Fruit fly (Drosophila melanogaster) whole organism: ENCODE data around the gene Chd64.

Source experiments
- CG8478 ChIP-seq: fragments of >200 bp; optimal IDR thresholded peaks from 2 replicates; lab custom pipeline; 2018; ENCODE audit warnings: inconsistent platforms
- Dll ChIP-seq: fragments of >200 bp; optimal IDR thresholded peaks from 2 replicates; lab custom pipeline; 2017
- EcR ChIP-seq, 2 experiments: fragments of >200 bp; optimal IDR thresholded peaks; 2 replicates each; lab custom pipeline; 2017; ENCODE audit warnings: missing biosample characterization in 2 of 2, missing genetic modification characterization in 2 of 2, missing genetic modification reagents in 2 of 2
- pan ChIP-seq: fragments of >200 bp; optimal IDR thresholded peaks from 2 replicates; lab custom pipeline; 2017
- psq ChIP-seq: fragments of >200 bp; optimal IDR thresholded peaks from 2 replicates; lab custom pipeline; 2017
- usp ChIP-seq: fragments of >200 bp; optimal IDR thresholded peaks from 2 replicates; lab custom pipeline; 2017; ENCODE audit warnings: missing biosample characterization, missing genetic modification characterization, mixed read lengths

The Chd64 gene

dm6 chr3L:4103258-4104247 is 18.6 kb downstream of the Chd64 start, which contains the start of gene Fit1:
Gene Fit1 (plus strand): TSS chr3L:4103564.
- no peak for TF ChIP-seq pan (lab: Kevin White, UChicago)
- TF ChIP-seq CG8478 = no peak
- no peak for TF ChIP-seq EcR (GFP tag; optimal IDR thresholded peaks at IDR 0.05; lab: Kevin White, UChicago)
- TF ChIP-seq Dll (lab: Kevin White, UChicago) = no peak
- no peak for TF ChIP-seq psq (lab: Kevin White, UChicago)
- TF ChIP-seq usp (GFP tag; lab: Kevin White, UChicago) = no peak

- TF ChIP-seq psq (lab: Kevin White, UChicago) (peak; percentile 74), usp (GFP tag; lab: Kevin White, UChicago) (no peak)
These were observed 19.5 kb downstream of the Chd64 start, which contains the start of gene CG14995 for dm6 chr3L:4102496-4103257. Gene CG14995 (minus strand): TSS chr3L:4103256.

- TF ChIP-seq usp (GFP tag; lab: Kevin White, UChicago) (no peak), EcR (GFP tag; optimal IDR thresholded peaks at IDR 0.05; lab: Kevin White, UChicago) (peak in 1 of 2 experiments; percentile 29)
These were observed 23.0 kb downstream of the Chd64 start for dm6 chr3L:4099194-4099593.

dm6 chr3L:4096546-4096945 is 25.6 kb downstream of the Chd64 start:
- TF ChIP-seq EcR (GFP tag; optimal IDR thresholded peaks at IDR 0.05; lab: Kevin White, UChicago) = no peak
- no peak for TF ChIP-seq usp (GFP tag; lab: Kevin White, UChicago)
- TF ChIP-seq pan (lab: Kevin White, UChicago) = no peak
- TF ChIP-seq CG8478 = no peak
- TF ChIP-seq Dll (lab: Kevin White, UChicago) = no peak
- no peak for TF ChIP-seq psq (lab: Kevin White, UChicago)

dm6 chr3L:4092705-4093257 is 29.4 kb downstream of the Chd64 start, which contains the start of gene CG14990:
Gene CG14990 (plus strand): TSS chr3L:4093207.
- TF ChIP-seq pan (lab: Kevin White, UChicago) = no peak
- TF ChIP-seq usp (GFP tag; lab: Kevin White, UChicago) = no peak
- no peak for TF ChIP-seq EcR (GFP tag; optimal IDR thresholded peaks at IDR 0.05; lab: Kevin White, UChicago)
- no peak for TF ChIP-seq Dll (lab: Kevin White, UChicago)
- TF ChIP-seq CG8478 = no peak
- no peak for TF ChIP-seq psq (lab: Kevin White, UChicago)

dm6 chr3L:4088694-4089190 is 33.4 kb downstream of the Chd64 start, which contains the start of gene Gad1:
Gene Gad1 (minus strand): TSS chr3L:4088744.
- TF ChIP-seq EcR (GFP tag; optimal IDR thresholded peaks at IDR 0.05; lab: Kevin White, UChicago) = no peak
- no peak for TF ChIP-seq pan (lab: Kevin White, UChicago)
- no peak for TF ChIP-seq psq (lab: Kevin White, UChicago)

- no peak for TF ChIP-seq psq (lab: Kevin White, UChicago)
- no peak for TF ChIP-seq EcR (GFP tag; optimal IDR thresholded peaks at IDR 0.05; lab: Kevin White, UChicago)
- no peak for TF ChIP-seq Dll (lab: Kevin White, UChicago)
- no peak for TF ChIP-seq CG8478
- no peak for TF ChIP-seq pan (lab: Kevin White, UChicago)
- TF ChIP-seq usp (GFP tag; lab: Kevin White, UChicago) = no peak
These were observed 34.9 kb downstream of the Chd64 start, which contains the start of gene CG14989 for dm6 chr3L:4087281-4087680. Gene CG14989 (plus strand): TSS chr3L:4087581.

dm6 chr3L:4085867-4086266 is 36.3 kb downstream of the Chd64 start:
- TF ChIP-seq Dll (lab: Kevin White, UChicago) (no peak), EcR (GFP tag; optimal IDR thresholded peaks at IDR 0.05; lab: Kevin White, UChicago) (no peak), pan (lab: Kevin White, UChicago) (no peak), CG8478 (no peak), usp (GFP tag; lab: Kevin White, UChicago) (no peak), psq (lab: Kevin White, UChicago) (no peak)

dm6 chr3L:4083442-4083841 is 38.7 kb downstream of the Chd64 start:
- no peak for TF ChIP-seq pan (lab: Kevin White, UChicago)
- no peak for TF ChIP-seq Dll (lab: Kevin White, UChicago)
- no peak for TF ChIP-seq CG8478
- TF ChIP-seq psq (lab: Kevin White, UChicago) = no peak
- TF ChIP-seq usp (GFP tag; lab: Kevin White, UChicago) = no peak
- TF ChIP-seq EcR (GFP tag; optimal IDR thresholded peaks at IDR 0.05; lab: Kevin White, UChicago) = no peak

- TF ChIP-seq EcR (GFP tag; optimal IDR thresholded peaks at IDR 0.05; lab: Kevin White, UChicago) (no peak), usp (GFP tag; lab: Kevin White, UChicago) (no peak), CG8478 (no peak), pan (lab: Kevin White, UChicago) (no peak), psq (lab: Kevin White, UChicago) (no peak), Dll (lab: Kevin White, UChicago) (no peak)
These were observed 40.9 kb downstream of the Chd64 start for dm6 chr3L:4081243-4081642.

- TF ChIP-seq Dll (lab: Kevin White, UChicago) = no peak
- TF ChIP-seq EcR (GFP tag; optimal IDR thresholded peaks at IDR 0.05; lab: Kevin White, UChicago) = no peak
- TF ChIP-seq usp (GFP tag; lab: Kevin White, UChicago) = no peak
- no peak for TF ChIP-seq pan (lab: Kevin White, UChicago)
- TF ChIP-seq CG8478 = no peak
- TF ChIP-seq psq (lab: Kevin White, UChicago) = no peak
These were observed 41.9 kb downstream of the Chd64 start for dm6 chr3L:4080278-4080677.
